Worm (Caenorhabditis elegans): Measurements from ENCODE around the gene trx-3.

trx-3 gene

ce11 chrIV:4449843-4450242 is 37.0 kb upstream of the trx-3 start (continued):
- TF ChIP-seq duxl-1 (tag; optimal IDR thresholded peaks at IDR 0.05; ENCODE audit: poor library complexity) = no peak
- no peak for TF ChIP-seq daf-8 (GFP tag; IDR thresholded peaks at IDR 0.05)
- TF ChIP-seq egl-27 (tag; optimal IDR thresholded peaks at IDR 0.05) = no peak
- TF ChIP-seq dmd-9 (GFP tag; IDR thresholded peaks at IDR 0.05) = no peak
- no peak for TF ChIP-seq ztf-7 (tag; optimal IDR thresholded peaks at IDR 0.05)
- TF ChIP-seq lin-38 (GFP tag; IDR thresholded peaks at IDR 0.05) = peak; percentile 62
- TF ChIP-seq unc-130 (GFP tag; optimal IDR thresholded peaks at IDR 0.05) = peak; percentile 23
- no peak for TF ChIP-seq F10B5.3 (tag; optimal IDR thresholded peaks at IDR 0.05)
- TF ChIP-seq F26F4.8 (GFP tag; conservative IDR thresholded peaks at IDR 0.05) = no peak
- no peak for TF ChIP-seq mxl-3 (GFP tag; optimal IDR thresholded peaks at IDR 0.05)
- no peak for TF ChIP-seq lin-39 (tag; optimal IDR thresholded peaks at IDR 0.05)
- TF ChIP-seq Y75B8A.6 (GFP tag; IDR thresholded peaks at IDR 0.05) = 0 out of 2 replicates have a peak, but pooled peaks have one; percentile 55

ce11 chrIV:4451576-4451975 is 35.3 kb upstream of the trx-3 start, which contains the start of gene R08C7.1:
R08C7.1 (plus strand) TSS chrIV:4451876.
- no peak for TF ChIP-seq spr-1 (tag; optimal IDR thresholded peaks at IDR 0.05)
- no peak for TF ChIP-seq tag-97 (GFP tag; IDR thresholded peaks at IDR 0.05)
- TF ChIP-seq skn-1 (tag; optimal IDR thresholded peaks at IDR 0.05) = no peak
- TF ChIP-seq mdt-29 (GFP tag; IDR thresholded peaks at IDR 0.05) = no peak
- TF ChIP-seq lsy-2 (tag; optimal IDR thresholded peaks at IDR 0.05) = no peak

ce11 chrIV:4454330-4455173 is 32.3 kb upstream of the trx-3 start, which contains the start of gene R08C7.11:
R08C7.11 (minus strand) TSS chrIV:4454937.
- TF ChIP-seq ceh-82 (tag; optimal IDR thresholded peaks at IDR 0.05) (no peak), duxl-1 (tag; optimal IDR thresholded peaks at IDR 0.05; ENCODE audit: poor library complexity) (no peak), mdl-1 (tag; optimal IDR thresholded peaks at IDR 0.05) (peak; percentile 7 to 38), snpc-1.2 (GFP tag; IDR thresholded peaks at IDR 0.05) (no peak), fkh-10 (GFP tag; optimal IDR thresholded peaks at IDR 0.05) (no peak), dmd-8 (GFP tag; IDR thresholded peaks at IDR 0.05) (no peak), snpc-4 (tag; optimal IDR thresholded peaks at IDR 0.05) (no peak), nhr-48 (tag; optimal IDR thresholded peaks at IDR 0.05) (peak; percentile 20), hlh-11 (tag; optimal IDR thresholded peaks at IDR 0.05) (peak; percentile 33), aha-1 (tag) (peak; percentile 86), F49E8.2 (tag; optimal IDR thresholded peaks at IDR 0.05; ENCODE audit: borderline replicate concordance) (no peak), D1046.2 (GFP tag; IDR thresholded peaks at IDR 0.05) (no peak), pqm-1 (tag; optimal IDR thresholded peaks at IDR 0.05) (no peak), madf-5 (GFP tag; IDR thresholded peaks at IDR 0.05) (no peak), daf-16 (GFP tag; optimal IDR thresholded peaks at IDR 0.05) (no peak), daf-16 (tag; optimal IDR thresholded peaks at IDR 0.05) (peak; percentile 5), ceh-28 (tag; optimal IDR thresholded peaks at IDR 0.05) (peak; percentile 32), mxl-2 (GFP tag; conservative IDR thresholded peaks at IDR 0.05) (no peak), mes-2 (tag; optimal IDR thresholded peaks at IDR 0.05; ENCODE audit: poor library complexity, severe bottlenecking) (peak; percentile 37), lir-3 (tag; optimal IDR thresholded peaks at IDR 0.05) (no peak), unc-62 (GFP tag; optimal IDR thresholded peaks at IDR 0.05 in 1 of 2) (peak in 1 of 2 experiments; percentile 96), unc-62 (tag; optimal IDR thresholded peaks at IDR 0.05) (no peak), nhr-76 (tag; optimal IDR thresholded peaks at IDR 0.05) (no peak), zfp-2 (tag; optimal IDR thresholded peaks at IDR 0.05) (no peak), attf-4 (tag; optimal IDR thresholded peaks at IDR 0.05) (no peak), hmg-1.1 (GFP tag; IDR thresholded peaks at IDR 0.05) (0 out of 2 replicates have a peak, but pooled peaks have one; percentile 5), egl-27 (tag; optimal IDR thresholded peaks at IDR 0.05) (no peak), dve-1 (tag; optimal IDR thresholded peaks at IDR 0.05; ENCODE audit: insufficient read depth) (peak; percentile 21), ceh-32 (tag; optimal IDR thresholded peaks at IDR 0.05; ENCODE audit: poor library complexity) (no peak), rbr-2 (tag; optimal IDR thresholded peaks at IDR 0.05) (no peak), tag-97 (GFP tag; IDR thresholded peaks at IDR 0.05) (no peak), pha-4 (GFP tag; IDR thresholded peaks at IDR 0.05) (peak; percentile 24; the same call in 1 of the 2 replicates), pha-4 (tag; optimal IDR thresholded peaks at IDR 0.05) (no peak), mxl-3 (GFP tag; optimal IDR thresholded peaks at IDR 0.05) (peak; percentile 40)
